Fruit fly (Drosophila melanogaster) whole organism, wandering third instar larva: Measurements from ENCODE around the gene Sfp84E.

Experiments
- Abd-B ChIP-seq: fragments of >200 bp; optimal IDR thresholded peaks from 2 replicates; lab custom pipeline; 2017; ENCODE audit warnings: missing biosample characterization, missing genetic modification characterization
- CG9705 ChIP-seq: fragments of 200-800 bp; sonication (Bioruptor generic); optimal IDR thresholded peaks from 2 replicates; lab custom pipeline; 2018; ENCODE audit warnings: missing biosample characterization, mild to moderate bottlenecking, missing genetic modification characterization
- CrebA ChIP-seq: fragments of 200-800 bp; sonication (Bioruptor generic); optimal IDR thresholded peaks from 2 replicates; lab custom pipeline; 2016; ENCODE audit warnings: missing biosample characterization, mild to moderate bottlenecking, missing genetic modification characterization, borderline replicate concordance
- Dfd ChIP-seq: fragments of >200 bp; optimal IDR thresholded peaks from 2 replicates; lab custom pipeline; 2017; ENCODE audit warnings: missing biosample characterization, missing genetic modification characterization
- Dif ChIP-seq: fragments of 200-275, 200-300 bp; sonication (Bioruptor generic); optimal IDR thresholded peaks from 2 replicates; lab custom pipeline; 2018; ENCODE audit warnings: missing biosample characterization, missing genetic modification characterization; ENCODE audit not compliant: partially characterized antibody
- HLH106 ChIP-seq: fragments of 200-800 bp; optimal IDR thresholded peaks from 3 replicates; lab custom pipeline; 2019; ENCODE audit warnings: missing biosample characterization, mild to moderate bottlenecking, missing genetic modification characterization, moderate library complexity
- Hr83 ChIP-seq: fragments of 200-300 bp; sonication (Bioruptor generic); optimal IDR thresholded peaks from 2 replicates; lab custom pipeline; 2016; ENCODE audit warnings: missing biosample characterization, mild to moderate bottlenecking, missing genetic modification characterization, moderate library complexity; ENCODE audit not compliant: poor library complexity, severe bottlenecking
- Jra ChIP-seq: sonication (Bioruptor generic); optimal IDR thresholded peaks from 2 replicates; lab custom pipeline; 2016; ENCODE audit warnings: missing biosample characterization, missing genetic modification characterization
- Mio ChIP-seq: sonication (Bioruptor generic); optimal IDR thresholded peaks from 2 replicates; lab custom pipeline; 2016; ENCODE audit warnings: missing biosample characterization, missing genetic modification characterization
- Myc ChIP-seq: fragments of >200 bp; optimal IDR thresholded peaks from 2 replicates; lab custom pipeline; 2017
- N ChIP-seq: fragments of >200 bp; optimal IDR thresholded peaks from 2 replicates; lab custom pipeline; 2018; ENCODE audit warnings: missing biosample characterization, missing external identifiers, missing genetic modification characterization
- OdsH ChIP-seq: fragments of 200-800 bp; sonication (Bioruptor generic); optimal IDR thresholded peaks from 2 replicates; lab custom pipeline; 2016; ENCODE audit warnings: missing biosample characterization, mild to moderate bottlenecking, missing genetic modification characterization
- Rel ChIP-seq, 2 experiments: fragments of 200-800 bp; sonication (Bioruptor generic) in 1 of 2; optimal IDR thresholded peaks; 2 replicates in 1 of 2; 3 replicates in 1 of 2; lab custom pipeline; 2016 to 2019; ENCODE audit warnings: mild to moderate bottlenecking in 2 of 2, missing biosample characterization in 2 of 2, missing genetic modification characterization in 2 of 2, moderate library complexity in 1 of 2
- Sp1 ChIP-seq: fragments of 200-800 bp; sonication (Bioruptor generic); optimal IDR thresholded peaks from 3 replicates; lab custom pipeline; 2019; ENCODE audit warnings: missing biosample characterization, mild to moderate bottlenecking, missing genetic modification characterization, moderate library complexity
- Vsx2 ChIP-seq: fragments of 200-300, 225-300 bp; sonication (Bioruptor generic); optimal IDR thresholded peaks from 2 replicates; lab custom pipeline; 2018; ENCODE audit warnings: missing biosample characterization, missing genetic modification characterization; ENCODE audit not compliant: partially characterized antibody
- br ChIP-seq: fragments of 200-800 bp; sonication (Bioruptor generic); optimal IDR thresholded peaks from 2 replicates; lab custom pipeline; 2016; ENCODE audit warnings: missing biosample characterization, missing genetic modification characterization
- brk ChIP-seq: fragments of 200-800 bp; sonication (Bioruptor generic); optimal IDR thresholded peaks from 2 replicates; lab custom pipeline; 2016; ENCODE audit warnings: missing biosample characterization, mild to moderate bottlenecking, missing genetic modification characterization
- dl ChIP-seq, 2 experiments: fragments of 175-275, 200-275 bp in 1 of 2; fragments of 200-275 bp in 1 of 2; sonication (Bioruptor generic); optimal IDR thresholded peaks; lab custom pipeline; 2018; ENCODE audit warnings: mild to moderate bottlenecking in 2 of 2, missing biosample characterization in 2 of 2, missing genetic modification characterization in 2 of 2, moderate library complexity in 2 of 2; ENCODE audit not compliant: partially characterized antibody in 2 of 2, insufficient read depth in 1 of 2
- dmrt93B ChIP-seq: fragments of 200-800 bp; sonication (Bioruptor generic); optimal IDR thresholded peaks from 2 replicates; lab custom pipeline; 2018; ENCODE audit warnings: missing biosample characterization, mild to moderate bottlenecking, missing genetic modification characterization
- dsf ChIP-seq: sonication (Bioruptor generic); optimal IDR thresholded peaks from 2 replicates; lab custom pipeline; 2016; ENCODE audit warnings: missing biosample characterization, missing genetic modification characterization, borderline replicate concordance
- ey ChIP-seq: fragments of 200-800 bp; sonication (Bioruptor generic); optimal IDR thresholded peaks from 2 replicates; lab custom pipeline; 2016; ENCODE audit warnings: missing biosample characterization, missing genetic modification characterization
- foxo ChIP-seq, 2 experiments: fragments of 200-800 bp; sonication (Bioruptor generic); optimal IDR thresholded peaks; 2 replicates in 1 of 2; 3 replicates in 1 of 2; lab custom pipeline; 2016 to 2017; ENCODE audit warnings: missing biosample characterization in 2 of 2, missing genetic modification characterization in 2 of 2
- h ChIP-seq: fragments of 200-800 bp; sonication (Bioruptor generic); optimal IDR thresholded peaks from 3 replicates; lab custom pipeline; 2016; ENCODE audit warnings: missing biosample characterization, mild to moderate bottlenecking, missing genetic modification characterization
- jim ChIP-seq: fragments of 175-275, 200-325 bp; sonication (Bioruptor generic); optimal IDR thresholded peaks from 2 replicates; lab custom pipeline; 2016; ENCODE audit warnings: missing biosample characterization, mild to moderate bottlenecking, missing genetic modification characterization
- lola ChIP-seq: fragments of >200 bp; optimal IDR thresholded peaks from 2 replicates; lab custom pipeline; 2017; ENCODE audit warnings: missing biosample characterization, missing genetic modification characterization
- psq ChIP-seq: fragments of 200-800 bp; sonication (Bioruptor generic); optimal IDR thresholded peaks from 3 replicates; lab custom pipeline; 2017; ENCODE audit warnings: missing biosample characterization, mild to moderate bottlenecking, missing genetic modification characterization, moderate library complexity
- sv ChIP-seq: fragments of 200-800 bp; sonication (Bioruptor generic); optimal IDR thresholded peaks from 3 replicates; lab custom pipeline; 2016; ENCODE audit warnings: missing biosample characterization, missing genetic modification characterization
- tai ChIP-seq: sonication (Bioruptor generic); optimal IDR thresholded peaks from 2 replicates; lab custom pipeline; 2016; ENCODE audit warnings: missing biosample characterization, missing genetic modification characterization
- woc ChIP-seq: sonication (Bioruptor generic); optimal IDR thresholded peaks from 2 replicates; lab custom pipeline; 2016; ENCODE audit warnings: missing biosample characterization, mild to moderate bottlenecking, missing genetic modification characterization

The Sfp84E gene

dm6 chr3R:7968958-7969701, 11.0 kb downstream of the Sfp84E start:
- TF ChIP-seq lola (GFP tag; lab: Kevin White, UChicago), result no peak
- TF ChIP-seq Rel (GFP tag; optimal IDR thresholded peaks at IDR 0.05; lab: Kevin White, UChicago), result no peak
- peak; percentile 1 for TF ChIP-seq Rel (tag; optimal IDR thresholded peaks at IDR 0.05; lab: Kevin White, UChicago)
- TF ChIP-seq woc, result no peak
- TF ChIP-seq Myc (lab: Kevin White, UChicago), result no peak
- TF ChIP-seq sv, result no peak
- TF ChIP-seq dl (GFP tag; optimal IDR thresholded peaks at IDR 0.05; lab: Kevin White, UChicago; ENCODE audit: insufficient read depth in 1 of 2, partially characterized antibody in 2 of 2), result peak in 1 of 2 experiments; percentile 25
- TF ChIP-seq foxo (GFP tag; optimal IDR thresholded peaks at IDR 0.05; lab: Kevin White, UChicago), result no peak
- TF ChIP-seq dsf (GFP tag; lab: Kevin White, UChicago), result no peak
- TF ChIP-seq Hr83 (GFP tag; lab: Kevin White, UChicago), result no peak
- no peak for TF ChIP-seq ey (GFP tag; lab: Kevin White, UChicago)
- peak; percentile 0 for TF ChIP-seq Vsx2 (GFP tag; lab: Kevin White, UChicago)

- TF ChIP-seq brk (GFP tag; lab: Kevin White, UChicago), result no peak
- TF ChIP-seq br (GFP tag; lab: Kevin White, UChicago), result no peak
- peak; percentile 82 for TF ChIP-seq Rel (GFP tag; optimal IDR thresholded peaks at IDR 0.05; lab: Kevin White, UChicago)
- no peak for TF ChIP-seq Rel (tag; optimal IDR thresholded peaks at IDR 0.05; lab: Kevin White, UChicago)
- TF ChIP-seq foxo (GFP tag; optimal IDR thresholded peaks at IDR 0.05; lab: Kevin White, UChicago), result peak in 1 of 2 experiments; percentile 27
- peak; percentile 52 for TF ChIP-seq Vsx2 (GFP tag; lab: Kevin White, UChicago)
- TF ChIP-seq Dfd (GFP tag; lab: Kevin White, UChicago), result no peak
- no peak for TF ChIP-seq Jra
- TF ChIP-seq Hr83 (GFP tag; lab: Kevin White, UChicago), result peak; percentile 16
- TF ChIP-seq h (GFP tag; lab: Kevin White, UChicago), result peak; percentile 5
- TF ChIP-seq CG9705 (GFP tag; lab: Kevin White, UChicago), result no peak
- no peak for TF ChIP-seq Sp1 (GFP tag; lab: Kevin White, UChicago)
- TF ChIP-seq dl (GFP tag; optimal IDR thresholded peaks at IDR 0.05; lab: Kevin White, UChicago; ENCODE audit: insufficient read depth in 1 of 2, partially characterized antibody in 2 of 2), result peak; percentile 87 to 93
- TF ChIP-seq HLH106 (tag; lab: Kevin White, UChicago), result no peak
- no peak for TF ChIP-seq N
- TF ChIP-seq tai (GFP tag; lab: Kevin White, UChicago), result no peak
- TF ChIP-seq lola (GFP tag; lab: Kevin White, UChicago), result no peak
- TF ChIP-seq Abd-B, result no peak
- TF ChIP-seq dmrt93B (GFP tag; lab: Kevin White, UChicago), result no peak
- peak; percentile 93 for TF ChIP-seq Dif (GFP tag; lab: Kevin White, UChicago)
- TF ChIP-seq Mio (GFP tag; lab: Kevin White, UChicago), result no peak
- no peak for TF ChIP-seq jim (GFP tag; lab: Kevin White, UChicago)
- TF ChIP-seq OdsH (GFP tag; lab: Kevin White, UChicago), result no peak
- peak; percentile 87 for TF ChIP-seq CrebA (GFP tag; lab: Kevin White, UChicago)
- TF ChIP-seq woc, result peak; percentile 34
- TF ChIP-seq Myc (lab: Kevin White, UChicago), result no peak
- TF ChIP-seq, all 38 proteins: peak for 9
Observed at dm6 chr3R:7967801-7968200, 12.3 kb downstream of the Sfp84E start.

- TF ChIP-seq CG9705 (GFP tag; lab: Kevin White, UChicago) (peak; percentile 31), psq (peak; percentile 24), Vsx2 (GFP tag; lab: Kevin White, UChicago) (no peak), Sp1 (GFP tag; lab: Kevin White, UChicago) (no peak), dmrt93B (GFP tag; lab: Kevin White, UChicago) (peak; percentile 40), br (GFP tag; lab: Kevin White, UChicago) (no peak), woc (peak; percentile 60)
Observed at dm6 chr3R:7967347-7967746, 12.8 kb downstream of the Sfp84E start, which contains the start of gene dsx. Gene dsx, minus strand, starts transcription at chr3R:7967408.
